Fruit fly (Drosophila melanogaster) whole organism, embryonic: ENCODE results near the gene LUBEL.

Source experiments
- Bgb ChIP-seq: fragments of 200-800 bp; sonication (Bioruptor generic); IDR thresholded peaks from 2 replicates; pipeline ENCODE4 v1.3.6; 2022; ENCODE audit warnings: missing biosample characterization, missing genetic modification characterization; ENCODE audit not compliant: partially characterized antibody
- C15 ChIP-seq: fragments of 200-800 bp; sonication (Bioruptor generic); IDR thresholded peaks from 3 replicates; pipeline ENCODE4 v1.3.6; 2022; ENCODE audit warnings: missing biosample characterization, missing genetic modification characterization
- CG12219 ChIP-seq: fragments of 200-800 bp; sonication (Bioruptor generic); optimal IDR thresholded peaks from 3 replicates; lab custom pipeline; 2018; ENCODE audit warnings: missing biosample characterization, mild to moderate bottlenecking, missing genetic modification characterization
- CG16779 ChIP-seq: fragments of 200-800 bp; sonication (Bioruptor generic); IDR thresholded peaks from 2 replicates; pipeline ENCODE4 v1.3.6; 2022; ENCODE audit warnings: missing biosample characterization, missing genetic modification characterization
- CG17359 ChIP-seq: fragments of 200-800 bp; sonication (Bioruptor generic); optimal IDR thresholded peaks from 3 replicates; lab custom pipeline; 2018; ENCODE audit warnings: missing biosample characterization, mild to moderate bottlenecking, missing genetic modification characterization, moderate library complexity
- CG1832 ChIP-seq: fragments of 200-800 bp; sonication (Bioruptor generic); optimal IDR thresholded peaks from 2 replicates; lab custom pipeline; 2017; ENCODE audit warnings: missing biosample characterization, mild to moderate bottlenecking, missing genetic modification characterization, inconsistent platforms
- CG2129 ChIP-seq: fragments of 200-800 bp; sonication (Bioruptor generic); IDR thresholded peaks from 2 replicates; pipeline ENCODE4 v1.3.6; 2022; ENCODE audit warnings: missing biosample characterization, missing genetic modification characterization; ENCODE audit not compliant: partially characterized antibody
- CG2678 ChIP-seq: fragments of 200-800 bp; sonication (Bioruptor generic); optimal IDR thresholded peaks from 3 replicates; lab custom pipeline; 2019; ENCODE audit warnings: missing biosample characterization, mild to moderate bottlenecking, missing genetic modification characterization, moderate library complexity
- CG33557 ChIP-seq: fragments of 200-800 bp; sonication (Bioruptor generic); optimal IDR thresholded peaks from 2 replicates; lab custom pipeline; 2019; ENCODE audit warnings: missing biosample characterization, mild to moderate bottlenecking, missing genetic modification characterization, moderate library complexity
- CG34376 ChIP-seq: fragments of 200-800 bp; sonication (Bioruptor generic); optimal IDR thresholded peaks from 2 replicates; lab custom pipeline; 2018; ENCODE audit warnings: missing biosample characterization, mild to moderate bottlenecking, missing genetic modification characterization
- CG4617 ChIP-seq: fragments of 200-800 bp; sonication (Bioruptor generic); optimal IDR thresholded peaks from 3 replicates; lab custom pipeline; 2016; ENCODE audit warnings: missing biosample characterization, missing genetic modification characterization, borderline replicate concordance
- CG4820 ChIP-seq: fragments of 200-800 bp; sonication (Bioruptor generic); optimal IDR thresholded peaks from 3 replicates; lab custom pipeline; 2016; ENCODE audit warnings: missing biosample characterization, missing genetic modification characterization
- CG6765 ChIP-seq: fragments of 200-800 bp; sonication (Bioruptor generic); optimal IDR thresholded peaks from 3 replicates; lab custom pipeline; 2017; ENCODE audit warnings: missing biosample characterization, mild to moderate bottlenecking, missing genetic modification characterization
- CG8944 ChIP-seq: fragments of 200-800 bp; sonication (Bioruptor generic); optimal IDR thresholded peaks from 3 replicates; lab custom pipeline; 2016; ENCODE audit warnings: missing biosample characterization, missing genetic modification characterization
- CG9609 ChIP-seq: fragments of 200-800 bp; sonication (Bioruptor generic); optimal IDR thresholded peaks from 3 replicates; lab custom pipeline; 2016; ENCODE audit warnings: missing biosample characterization, missing genetic modification characterization
- CG9817 ChIP-seq: fragments of 200-800 bp; sonication (Bioruptor generic); optimal IDR thresholded peaks from 2 replicates; lab custom pipeline; 2018; ENCODE audit warnings: missing biosample characterization, mild to moderate bottlenecking, missing genetic modification characterization, moderate library complexity
- CG9932 ChIP-seq: fragments of 200-800 bp; sonication (Bioruptor generic); IDR thresholded peaks from 2 replicates; pipeline ENCODE4 v1.3.6; 2022; ENCODE audit warnings: missing biosample characterization, missing genetic modification characterization
- Chrac-16 ChIP-seq: fragments of 200-800 bp; sonication (Bioruptor generic); optimal IDR thresholded peaks from 3 replicates; lab custom pipeline; 2016; ENCODE audit warnings: missing biosample characterization, missing genetic modification characterization
- Kr ChIP-seq: fragments of 200-800 bp; sonication (Bioruptor generic); optimal IDR thresholded peaks from 2 replicates; lab custom pipeline; 2017; ENCODE audit warnings: missing biosample characterization, mild to moderate bottlenecking, missing genetic modification characterization
- Max ChIP-seq: fragments of 200-800 bp; sonication (Bioruptor generic); optimal IDR thresholded peaks from 2 replicates; lab custom pipeline; 2016; ENCODE audit warnings: missing biosample characterization, mild to moderate bottlenecking, missing genetic modification characterization
- Med ChIP-seq: fragments of 200-800 bp; sonication (Bioruptor generic); peaks from one replicate; lab custom pipeline; 2016; ENCODE audit warnings: missing biosample characterization, missing genetic modification characterization, mild to moderate bottlenecking, inconsistent platforms, moderate library complexity
- NFAT ChIP-seq: fragments of 200-800 bp; sonication (Bioruptor generic); IDR thresholded peaks from 2 replicates; pipeline ENCODE4 v1.3.6; 2022; ENCODE audit warnings: missing biosample characterization, missing genetic modification characterization
- Taf1 ChIP-seq: fragments of 200-800 bp; sonication (Bioruptor generic); IDR thresholded peaks from 2 replicates; pipeline ENCODE4 v1.3.6; 2022; ENCODE audit warnings: missing biosample characterization, missing genetic modification characterization
- Tbp ChIP-seq: fragments of >200 bp; optimal IDR thresholded peaks from 2 replicates; lab custom pipeline; 2018; ENCODE audit warnings: missing biosample characterization, missing genetic modification characterization
- Trl ChIP-seq, 3 experiments: fragments of >200 bp in 2 of 3; fragments of 200-800 bp in 1 of 3; sonication (Bioruptor generic) in 1 of 3; optimal IDR thresholded peaks; 2 replicates in 1 of 3; 3 replicates in 2 of 3; lab custom pipeline; 2016 to 2017; ENCODE audit warnings: missing biosample characterization in 1 of 3, missing genetic modification characterization in 1 of 3
- abd-A ChIP-seq: fragments of 200-800 bp; sonication (Bioruptor generic); optimal IDR thresholded peaks from 3 replicates; lab custom pipeline; 2019; ENCODE audit warnings: missing biosample characterization, mild to moderate bottlenecking, missing genetic modification characterization, moderate library complexity
- amos ChIP-seq: fragments of 200-800 bp; sonication (Bioruptor generic); IDR thresholded peaks from 2 replicates; pipeline ENCODE4 v1.3.6; 2022; ENCODE audit warnings: missing biosample characterization, missing genetic modification characterization; ENCODE audit not compliant: partially characterized antibody
- bigmax ChIP-seq: fragments of 200-800 bp; sonication (Bioruptor generic); optimal IDR thresholded peaks from 2 replicates; lab custom pipeline; 2018; ENCODE audit warnings: missing biosample characterization, mild to moderate bottlenecking, missing genetic modification characterization
- cg ChIP-seq: fragments of 200-800 bp; sonication (Bioruptor generic); optimal IDR thresholded peaks from 3 replicates; lab custom pipeline; 2019; ENCODE audit warnings: missing biosample characterization, mild to moderate bottlenecking, missing genetic modification characterization, moderate library complexity
- chinmo ChIP-seq: fragments of 200-800 bp; sonication (Bioruptor generic); IDR thresholded peaks from 4 replicates; pipeline ENCODE4 v1.3.6; 2022; ENCODE audit warnings: missing biosample characterization, missing genetic modification characterization; ENCODE audit not compliant: partially characterized antibody
- ems ChIP-seq: fragments of 200-800 bp; sonication (Bioruptor generic); optimal IDR thresholded peaks from 3 replicates; lab custom pipeline; 2016; ENCODE audit warnings: missing biosample characterization, missing genetic modification characterization
- eve ChIP-seq, 2 experiments: fragments of >200 bp; optimal IDR thresholded peaks; 2 replicates each; lab custom pipeline; 2017; ENCODE audit warnings: missing biosample characterization in 2 of 2, missing genetic modification characterization in 2 of 2
- hbn ChIP-seq: fragments of 200-800 bp; sonication (Bioruptor generic); IDR thresholded peaks from 2 replicates; pipeline ENCODE4 v1.3.6; 2022; ENCODE audit warnings: missing biosample characterization, missing genetic modification characterization; ENCODE audit not compliant: partially characterized antibody
- kni ChIP-seq: fragments of 200-800 bp; sonication (Bioruptor generic); optimal IDR thresholded peaks from 3 replicates; lab custom pipeline; 2017; ENCODE audit warnings: mild to moderate bottlenecking, missing biosample characterization, missing genetic modification reagents, missing genetic modification characterization
- otp ChIP-seq: fragments of 200-800 bp; sonication (Bioruptor generic); IDR thresholded peaks from 3 replicates; pipeline ENCODE4, ENCODE4 v1.3.6; 2022; ENCODE audit warnings: missing biosample characterization, missing genetic modification characterization
- pb ChIP-seq: fragments of 200-800 bp; sonication (Bioruptor generic); optimal IDR thresholded peaks from 3 replicates; lab custom pipeline; 2016; ENCODE audit warnings: missing biosample characterization, missing genetic modification characterization
- pita ChIP-seq: fragments of 200-800 bp; sonication (Bioruptor generic); optimal IDR thresholded peaks from 2 replicates; lab custom pipeline; 2017; ENCODE audit warnings: missing biosample characterization, mild to moderate bottlenecking, missing genetic modification characterization
- pros ChIP-seq: fragments of 200-800 bp; sonication (Bioruptor generic); optimal IDR thresholded peaks from 3 replicates; lab custom pipeline; 2019; ENCODE audit warnings: missing biosample characterization, mild to moderate bottlenecking, missing genetic modification characterization, moderate library complexity
- pum ChIP-seq: fragments of 200-800 bp; sonication (Bioruptor generic); optimal IDR thresholded peaks from 2 replicates; lab custom pipeline; 2016; ENCODE audit warnings: missing biosample characterization, missing genetic modification characterization
- rib ChIP-seq: fragments of 200-800 bp; sonication (Bioruptor generic); IDR thresholded peaks from 2 replicates; pipeline ENCODE4 v1.3.6; 2022; ENCODE audit warnings: missing biosample characterization, missing genetic modification characterization
- scrt ChIP-seq: fragments of 200-800 bp; sonication (Bioruptor generic); optimal IDR thresholded peaks from 2 replicates; lab custom pipeline; 2018; ENCODE audit warnings: missing biosample characterization, mild to moderate bottlenecking, missing genetic modification characterization, moderate library complexity
- so ChIP-seq: fragments of 200-800 bp; sonication (Bioruptor generic); IDR thresholded peaks from 3 replicates; pipeline ENCODE4 v1.3.6; 2022; ENCODE audit warnings: missing biosample characterization, missing genetic modification characterization
- tap ChIP-seq: fragments of 200-800 bp; optimal IDR thresholded peaks from 3 replicates; lab custom pipeline; 2019; ENCODE audit warnings: missing biosample characterization, mild to moderate bottlenecking, missing genetic modification characterization, moderate library complexity
- tio ChIP-seq: fragments of 200-800 bp; sonication (Bioruptor generic); optimal IDR thresholded peaks from 2 replicates; lab custom pipeline; 2017; ENCODE audit warnings: missing biosample characterization, missing genetic modification characterization, inconsistent platforms
- trh ChIP-seq: fragments of 200-800 bp; sonication (Bioruptor generic); optimal IDR thresholded peaks from 2 replicates; lab custom pipeline; 2016; ENCODE audit warnings: missing biosample characterization, missing genetic modification characterization
- vnd ChIP-seq: fragments of 200-800 bp; sonication (Bioruptor generic); IDR thresholded peaks from 3 replicates; pipeline ENCODE4 v1.3.6; 2022; ENCODE audit warnings: missing biosample characterization, missing genetic modification characterization; ENCODE audit not compliant: partially characterized antibody
- vvl ChIP-seq: fragments of 200-800 bp; sonication (Bioruptor generic); IDR thresholded peaks from 2 replicates; pipeline ENCODE4 v1.3.6; 2022; ENCODE audit warnings: missing biosample characterization, missing genetic modification characterization
- wor ChIP-seq: fragments of 200-800 bp; sonication (Bioruptor generic); IDR thresholded peaks from 2 replicates; pipeline ENCODE4 v1.3.6; 2022; ENCODE audit warnings: missing biosample characterization, missing genetic modification characterization
- yki ChIP-seq: fragments of >200 bp; optimal IDR thresholded peaks from 3 replicates; lab custom pipeline; 2018
- z ChIP-seq: fragments of 200-800 bp; sonication (Bioruptor generic); IDR thresholded peaks from 3 replicates; pipeline ENCODE4 v1.3.6; 2022; ENCODE audit warnings: missing biosample characterization, missing genetic modification characterization

Gene LUBEL

dm6 chr2L:6794418-6794793 lies 21.9 kb upstream of the LUBEL start (continued):
- TF ChIP-seq CG9817 (tag; lab: Kevin White, UChicago), result no peak
- TF ChIP-seq CG1832 (GFP tag; lab: Kevin White, UChicago), result no peak
- TF ChIP-seq CG17359 (tag; lab: Kevin White, UChicago), result peak; percentile 22
- TF ChIP-seq hbn (GFP tag; lab: Robert Waterston, UW), result 0 out of 2 replicates have a peak, but pooled peaks have one; percentile 31
- TF ChIP-seq vnd (GFP tag; lab: Robert Waterston, UW), result no peak
- TF ChIP-seq Trl (optimal IDR thresholded peaks at IDR 0.05; lab: Kevin White, UChicago), result peak; percentile 2 to 68
- TF ChIP-seq Trl (GFP tag; optimal IDR thresholded peaks at IDR 0.05; lab: Kevin White, UChicago), result no peak
- no peak for TF ChIP-seq CG9609 (GFP tag; lab: Kevin White, UChicago)
- TF ChIP-seq CG12219 (GFP tag; lab: Kevin White, UChicago), result no peak
- no peak for TF ChIP-seq Tbp (GFP tag; lab: Kevin White, UChicago)
- TF ChIP-seq eve (GFP tag; optimal IDR thresholded peaks at IDR 0.05; lab: Kevin White, UChicago), result peak in 1 of 2 experiments; percentile 28
- TF ChIP-seq CG34376 (GFP tag; lab: Kevin White, UChicago), result peak; percentile 8
- peak; percentile 97 for TF ChIP-seq pros (GFP tag; lab: Kevin White, UChicago)
- TF ChIP-seq wor (GFP tag; lab: Robert Waterston, UW), result no peak
- no peak for TF ChIP-seq tio (GFP tag; lab: Kevin White, UChicago)
- no peak for TF ChIP-seq CG33557 (GFP tag; lab: Kevin White, UChicago)
- TF ChIP-seq chinmo, result peak; percentile 74; the same call in 1 of the 4 replicates
- TF ChIP-seq NFAT (GFP tag; lab: Robert Waterston, UW), result no peak
- peak; percentile 29 for TF ChIP-seq CG6765 (GFP tag; lab: Kevin White, UChicago)
- TF ChIP-seq kni (GFP tag; lab: Kevin White, UChicago), result no peak
- TF ChIP-seq CG2678 (tag; lab: Kevin White, UChicago), result peak; percentile 5
- no peak for TF ChIP-seq CG2129 (GFP tag; lab: Robert Waterston, UW)
- no peak for TF ChIP-seq pum (GFP tag; lab: Kevin White, UChicago)
- no peak for TF ChIP-seq abd-A (tag; lab: Kevin White, UChicago)
- no peak for TF ChIP-seq CG9932 (GFP tag; lab: Robert Waterston, UW)
- peak; percentile 14; the same call in 1 of the 2 replicates for TF ChIP-seq amos (GFP tag; lab: Robert Waterston, UW)
- TF ChIP-seq vvl, result peak; percentile 23; the same call in 1 of the 2 replicates
- no peak for TF ChIP-seq pita (GFP tag; lab: Kevin White, UChicago)
- no peak for TF ChIP-seq Chrac-16 (GFP tag; lab: Kevin White, UChicago)
- 0 out of 2 replicates have a peak, but pooled peaks have one; percentile 16 for TF ChIP-seq CG16779 (GFP tag; lab: Robert Waterston, UW)
- peak; percentile 97 for TF ChIP-seq z (GFP tag; lab: Robert Waterston, UW)
- TF ChIP-seq Kr (GFP tag; lab: Kevin White, UChicago), result no peak
- TF ChIP-seq rib (GFP tag; lab: Robert Waterston, UW), result 0 out of 2 replicates have a peak, but pooled peaks have one; percentile 10
- TF ChIP-seq Med (GFP tag; lab: Kevin White, UChicago), result peak; percentile 54
- TF ChIP-seq trh, result no peak
- TF ChIP-seq otp (GFP tag; lab: Robert Waterston, UW), result no peak
- no peak for TF ChIP-seq CG4820 (GFP tag; lab: Kevin White, UChicago)

- no peak for TF ChIP-seq Max (GFP tag; lab: Kevin White, UChicago)
- TF ChIP-seq so (GFP tag; lab: Robert Waterston, UW), result 0 out of 3 replicates have a peak, but pooled peaks have one; percentile 17
- TF ChIP-seq CG9932 (GFP tag; lab: Robert Waterston, UW), result no peak
- peak; percentile 51 for TF ChIP-seq cg (GFP tag; lab: Kevin White, UChicago)
- peak; percentile 63 for TF ChIP-seq scrt (GFP tag; lab: Kevin White, UChicago)
- TF ChIP-seq Bgb (GFP tag; lab: Robert Waterston, UW), result no peak
- no peak for TF ChIP-seq CG4617
- peak; percentile 4 for TF ChIP-seq yki (lab: Kevin White, UChicago)
- TF ChIP-seq Taf1, result no peak
- TF ChIP-seq C15 (GFP tag; lab: Robert Waterston, UW), result no peak
- TF ChIP-seq ems, result no peak
- TF ChIP-seq CG8944 (GFP tag; lab: Kevin White, UChicago), result no peak
- no peak for TF ChIP-seq tap (tag; lab: Kevin White, UChicago)
- no peak for TF ChIP-seq pb (GFP tag; lab: Kevin White, UChicago)
- TF ChIP-seq bigmax (GFP tag; lab: Kevin White, UChicago), result peak; percentile 58
These were observed 21.3 kb upstream of the LUBEL start for dm6 chr2L:6793763-6794417.
